Fruit fly (Drosophila melanogaster) whole organism: ENCODE results near the gene Ret.

Experiments used
- CG8478 ChIP-seq: fragments of >200 bp; optimal IDR thresholded peaks from 2 replicates; lab custom pipeline; 2018; ENCODE audit warnings: inconsistent platforms
- Dll ChIP-seq: fragments of >200 bp; optimal IDR thresholded peaks from 2 replicates; lab custom pipeline; 2017
- EcR ChIP-seq, 2 experiments: fragments of >200 bp; optimal IDR thresholded peaks; 2 replicates each; lab custom pipeline; 2017; ENCODE audit warnings: missing biosample characterization in 2 of 2, missing genetic modification characterization in 2 of 2, missing genetic modification reagents in 2 of 2
- pan ChIP-seq: fragments of >200 bp; optimal IDR thresholded peaks from 2 replicates; lab custom pipeline; 2017
- psq ChIP-seq: fragments of >200 bp; optimal IDR thresholded peaks from 2 replicates; lab custom pipeline; 2017
- usp ChIP-seq: fragments of >200 bp; optimal IDR thresholded peaks from 2 replicates; lab custom pipeline; 2017; ENCODE audit warnings: missing biosample characterization, missing genetic modification characterization, mixed read lengths

DNA sequence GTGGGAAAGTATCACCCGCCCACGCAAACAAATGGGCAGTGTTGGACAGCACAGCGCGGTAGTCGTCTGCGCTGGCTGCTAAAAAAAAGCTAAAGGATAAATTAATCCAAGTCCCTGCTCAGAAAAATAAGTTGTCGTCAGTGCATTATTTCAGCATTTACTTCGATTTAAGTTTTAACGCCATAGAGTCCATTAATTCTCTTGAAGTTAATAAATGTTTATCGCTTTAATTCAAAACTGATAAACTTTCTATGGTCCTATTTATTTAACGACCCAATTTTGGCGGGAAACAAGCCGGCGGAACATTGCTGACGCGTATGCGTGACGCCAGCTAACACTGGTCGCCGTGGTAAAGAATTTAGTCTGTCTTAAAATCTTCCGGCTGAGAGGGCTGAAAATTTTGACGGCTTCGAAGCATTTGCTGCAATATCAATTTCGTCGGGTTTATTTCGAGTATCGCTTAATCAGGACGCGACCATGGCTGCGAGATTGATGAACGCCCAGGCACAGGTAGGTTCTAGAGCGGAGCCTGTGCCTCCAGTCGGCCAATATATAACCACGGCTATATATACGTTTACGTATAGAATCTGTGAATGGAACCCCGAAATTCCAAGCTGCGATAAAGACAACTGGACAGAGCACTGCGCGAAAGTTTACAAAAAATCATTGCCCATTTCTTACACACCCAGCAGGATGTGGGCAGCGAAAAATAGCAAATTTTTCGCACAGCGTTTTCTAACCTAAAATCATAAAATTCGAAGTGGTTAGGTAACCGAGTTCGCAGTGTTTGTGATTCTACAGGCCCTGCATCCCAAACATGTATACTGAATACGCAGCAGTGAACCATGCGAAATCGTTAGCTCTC lies 30.0 kb downstream of the Ret start, which contains the start of the genes mAcon1, CG43345 and CG43346:
- TF ChIP-seq pan = peak; percentile 53
- TF ChIP-seq CG8478 (lab: Kevin White, UChicago) = no peak
- TF ChIP-seq psq (lab: Kevin White, UChicago) = no peak
- no peak for TF ChIP-seq Dll (lab: Kevin White, UChicago)
- TF ChIP-seq usp (GFP tag; lab: Kevin White, UChicago) = no peak
- no peak for TF ChIP-seq EcR (GFP tag; optimal IDR thresholded peaks at IDR 0.05; lab: Kevin White, UChicago)
